Worm (Caenorhabditis elegans) whole organism, L4 larva: ENCODE data around the gene C08F8.3.
"Not testable (repeated sequence)": the region's sequence is repeated elsewhere in the genome, so short reads cannot be mapped to it uniquely, and the experiment has no call there.

Source experiments
- T26A8.4 ChIP-seq: fragments of 200-800 bp; sonication (Bioruptor generic); IDR thresholded peaks from 2 replicates; pipeline ENCODE4 v1.3.6; 2022; ENCODE audit warnings: missing genetic modification characterization, missing compliant biosample characterization
- ZK546.5 ChIP-seq, 2 experiments: sonication (generic microtip); optimal IDR thresholded peaks; 2 replicates each; lab custom pipeline; 2017; ENCODE audit warnings: missing biosample characterization in 2 of 2, missing genetic modification characterization in 2 of 2

- not testable (repeated sequence) for TF ChIP-seq ZK546.5 (tag; optimal IDR thresholded peaks at IDR 0.05; lab: Kevin White, UChicago); T26A8.4 (GFP tag; lab: Robert Waterston, UW)
Observed at ce11 chrIV:11202389-11202788, 47.5 kb downstream of the C08F8.3 start, which contains the start of gene R07H5.11.
